Fruit fly (Drosophila melanogaster) whole organism, embryonic: ENCODE data around the gene Swip-1.

ENCODE experiments used
- Atf6 ChIP-seq: fragments of 200-800 bp; sonication (Bioruptor generic); IDR thresholded peaks from 2 replicates; pipeline ENCODE4 v1.3.6; 2022; ENCODE audit warnings: missing biosample characterization, missing genetic modification characterization
- B-H1 ChIP-seq: fragments of 200-800 bp; sonication (Bioruptor generic); IDR thresholded peaks from 3 replicates; pipeline ENCODE4 v1.3.6; 2022; ENCODE audit warnings: missing biosample characterization, missing genetic modification characterization
- C15 ChIP-seq: fragments of 200-800 bp; sonication (Bioruptor generic); IDR thresholded peaks from 3 replicates; pipeline ENCODE4 v1.3.6; 2022; ENCODE audit warnings: missing biosample characterization, missing genetic modification characterization
- CG10959 ChIP-seq: fragments of 200-800 bp; sonication (Bioruptor generic); IDR thresholded peaks from 2 replicates; pipeline ENCODE4 v1.3.6; 2022; ENCODE audit warnings: missing biosample characterization, missing genetic modification characterization
- CG11696 ChIP-seq: fragments of 200-800 bp; sonication (Bioruptor generic); IDR thresholded peaks from 2 replicates; pipeline ENCODE4 v1.3.6; 2022; ENCODE audit warnings: missing biosample characterization, missing genetic modification characterization
- CG12219 ChIP-seq: fragments of 200-800 bp; sonication (Bioruptor generic); optimal IDR thresholded peaks from 3 replicates; lab custom pipeline; 2018; ENCODE audit warnings: missing biosample characterization, mild to moderate bottlenecking, missing genetic modification characterization
- CG12942 ChIP-seq: fragments of 200-800 bp; sonication (Bioruptor generic); optimal IDR thresholded peaks from 3 replicates; lab custom pipeline; 2016; ENCODE audit warnings: missing biosample characterization, missing genetic modification characterization
- CG13287 ChIP-seq: fragments of 200-800 bp; sonication (Bioruptor generic); IDR thresholded peaks from 2 replicates; pipeline ENCODE4 v1.3.6; 2022; ENCODE audit warnings: missing biosample characterization, missing genetic modification characterization; ENCODE audit not compliant: partially characterized antibody
- CG14050 ChIP-seq: fragments of 200-800 bp; sonication (Bioruptor generic); IDR thresholded peaks from 3 replicates; pipeline ENCODE4 v1.3.6; 2022; ENCODE audit warnings: missing biosample characterization, missing genetic modification characterization
- CG2116 ChIP-seq: fragments of 200-800 bp; sonication (Bioruptor generic); optimal IDR thresholded peaks from 3 replicates; lab custom pipeline; 2018; ENCODE audit warnings: missing biosample characterization, mild to moderate bottlenecking, missing genetic modification characterization
- CG2120 ChIP-seq: fragments of 200-800 bp; sonication (Bioruptor generic); optimal IDR thresholded peaks from 3 replicates; lab custom pipeline; 2016; ENCODE audit warnings: missing biosample characterization, missing genetic modification characterization
- CG2129 ChIP-seq: fragments of 200-800 bp; sonication (Bioruptor generic); IDR thresholded peaks from 2 replicates; pipeline ENCODE4 v1.3.6; 2022; ENCODE audit warnings: missing biosample characterization, missing genetic modification characterization; ENCODE audit not compliant: partially characterized antibody
- CG31388 ChIP-seq: fragments of 200-800 bp; sonication (Bioruptor generic); optimal IDR thresholded peaks from 2 replicates; lab custom pipeline; 2016; ENCODE audit warnings: missing biosample characterization, missing genetic modification characterization
- CG3281 ChIP-seq: fragments of 200-800 bp; sonication (Bioruptor generic); optimal IDR thresholded peaks from 3 replicates; lab custom pipeline; 2017; ENCODE audit warnings: missing biosample characterization, mild to moderate bottlenecking, missing genetic modification characterization
- CG4360 ChIP-seq: fragments of 200-800 bp; sonication (Bioruptor generic); IDR thresholded peaks from 2 replicates; pipeline ENCODE4 v1.3.6; 2022; ENCODE audit warnings: missing biosample characterization, missing genetic modification characterization
- CG6175 ChIP-seq: fragments of 200-800 bp; sonication (Bioruptor generic); IDR thresholded peaks from 3 replicates; pipeline ENCODE4 v1.3.6; 2022; ENCODE audit warnings: missing biosample characterization, missing genetic modification characterization
- CG6654 ChIP-seq: fragments of 200-800 bp; sonication (Bioruptor generic); optimal IDR thresholded peaks from 2 replicates; lab custom pipeline; 2017; ENCODE audit warnings: missing biosample characterization, mild to moderate bottlenecking, missing genetic modification characterization
- CG6683 ChIP-seq: fragments of 200-800 bp; sonication (Bioruptor generic); optimal IDR thresholded peaks from 2 replicates; lab custom pipeline; 2017; ENCODE audit warnings: missing biosample characterization, mild to moderate bottlenecking, missing genetic modification characterization, missing genetic modification reagents
- CG7556 ChIP-seq: fragments of 200-800 bp; sonication (Bioruptor generic); optimal IDR thresholded peaks from 2 replicates; lab custom pipeline; 2017; ENCODE audit warnings: missing biosample characterization, mild to moderate bottlenecking, missing genetic modification characterization
- CG8290 ChIP-seq, 3 experiments: fragments of 200-800 bp; sonication (Bioruptor generic); optimal IDR thresholded peaks; 2 replicates each; lab custom pipeline; 2016 to 2019; ENCODE audit warnings: missing biosample characterization in 3 of 3, missing genetic modification characterization in 3 of 3, mild to moderate bottlenecking in 2 of 3, moderate library complexity in 1 of 3
- CG8924 ChIP-seq: fragments of 200-800 bp; optimal IDR thresholded peaks from 3 replicates; lab custom pipeline; 2019; ENCODE audit warnings: missing biosample characterization, mild to moderate bottlenecking, missing genetic modification characterization, moderate library complexity
- CG9215 ChIP-seq: fragments of 200-800 bp; sonication (Bioruptor generic); IDR thresholded peaks from 2 replicates; pipeline ENCODE4 v1.3.6; 2022; ENCODE audit warnings: missing biosample characterization, missing genetic modification characterization
- Dek ChIP-seq: fragments of 200-800 bp; sonication (Bioruptor generic); optimal IDR thresholded peaks from 3 replicates; lab custom pipeline; 2019; ENCODE audit warnings: missing biosample characterization, mild to moderate bottlenecking, missing genetic modification characterization, moderate library complexity
- Elba2 ChIP-seq: fragments of 200-800 bp; sonication (Bioruptor generic); optimal IDR thresholded peaks from 3 replicates; lab custom pipeline; 2016; ENCODE audit warnings: missing biosample characterization, missing genetic modification characterization
- HHEX ChIP-seq: fragments of 200-800 bp; sonication (Bioruptor generic); optimal IDR thresholded peaks from 3 replicates; lab custom pipeline; 2017; ENCODE audit warnings: missing biosample characterization, mild to moderate bottlenecking, missing genetic modification characterization, missing genetic modification reagents
- Hmx ChIP-seq: fragments of 200-800 bp; sonication (Bioruptor generic); optimal IDR thresholded peaks from 2 replicates; lab custom pipeline; 2016; ENCODE audit warnings: missing biosample characterization, missing genetic modification characterization
- Hr39 ChIP-seq: fragments of >200 bp; optimal IDR thresholded peaks from 2 replicates; lab custom pipeline; 2017
- Hr51 ChIP-seq, 2 experiments: fragments of 200-800 bp; sonication (Bioruptor generic); optimal IDR thresholded peaks; 2 replicates in 1 of 2; 3 replicates in 1 of 2; lab custom pipeline; 2016 to 2018; ENCODE audit warnings: missing biosample characterization in 2 of 2, missing genetic modification characterization in 2 of 2, mild to moderate bottlenecking in 1 of 2, moderate library complexity in 1 of 2
- Mad ChIP-seq: fragments of 200-800 bp; sonication (Bioruptor generic); optimal IDR thresholded peaks from 2 replicates; lab custom pipeline; 2016; ENCODE audit warnings: missing biosample characterization, missing genetic modification characterization
- Nf-YC ChIP-seq: fragments of 200-800 bp; optimal IDR thresholded peaks from 3 replicates; lab custom pipeline; 2019; ENCODE audit warnings: missing biosample characterization, mild to moderate bottlenecking, missing genetic modification characterization, moderate library complexity
- Side ChIP-seq: fragments of 200-800 bp; sonication (Bioruptor generic); optimal IDR thresholded peaks from 2 replicates; lab custom pipeline; 2016; ENCODE audit warnings: missing biosample characterization, missing genetic modification characterization
- Sin3A ChIP-seq: fragments of >200 bp; optimal IDR thresholded peaks from 2 replicates; lab custom pipeline; 2018
- Tbp ChIP-seq: fragments of >200 bp; optimal IDR thresholded peaks from 2 replicates; lab custom pipeline; 2018; ENCODE audit warnings: missing biosample characterization, missing genetic modification characterization
- Xrp1 ChIP-seq: fragments of 200-800 bp; sonication (Bioruptor generic); IDR thresholded peaks from 2 replicates; pipeline ENCODE4 v1.3.6; 2022; ENCODE audit warnings: missing biosample characterization, missing genetic modification characterization
- bcd ChIP-seq: fragments of 200-800 bp; sonication (Bioruptor generic); optimal IDR thresholded peaks from 2 replicates; lab custom pipeline; 2017; ENCODE audit warnings: missing biosample characterization, mild to moderate bottlenecking, missing genetic modification characterization
- cg ChIP-seq: fragments of 200-800 bp; sonication (Bioruptor generic); optimal IDR thresholded peaks from 3 replicates; lab custom pipeline; 2019; ENCODE audit warnings: missing biosample characterization, mild to moderate bottlenecking, missing genetic modification characterization, moderate library complexity
- chn ChIP-seq: fragments of 200-800 bp; sonication (Bioruptor generic); optimal IDR thresholded peaks from 2 replicates; lab custom pipeline; 2016; ENCODE audit warnings: missing biosample characterization, missing genetic modification characterization
- crol ChIP-seq: fragments of 200-800 bp; sonication (Bioruptor generic); IDR thresholded peaks from 2 replicates; pipeline ENCODE4 v1.3.6; 2022; ENCODE audit warnings: missing biosample characterization, missing genetic modification characterization
- eyg ChIP-seq: fragments of 200-800 bp; sonication (Bioruptor generic); optimal IDR thresholded peaks from 3 replicates; lab custom pipeline; 2016; ENCODE audit warnings: missing biosample characterization, missing genetic modification characterization
- lilli ChIP-seq: fragments of 200-800 bp; sonication (Bioruptor generic); optimal IDR thresholded peaks from 3 replicates; lab custom pipeline; 2016; ENCODE audit warnings: missing biosample characterization, missing genetic modification characterization
- mirr ChIP-seq: fragments of 200-800 bp; sonication (Bioruptor generic); optimal IDR thresholded peaks from 3 replicates; lab custom pipeline; 2018; ENCODE audit warnings: missing biosample characterization, mild to moderate bottlenecking, missing genetic modification characterization
- pan ChIP-seq, 4 experiments: fragments of >200 bp in 3 of 4; fragments of 200-800 bp in 1 of 4; sonication (Bioruptor generic) in 1 of 4; optimal IDR thresholded peaks in 3 of 4; IDR thresholded peaks in 1 of 4; 2 replicates each; pipeline versions ENCODE4 v1.3.6 to Lab custom; 2017 to 2022; ENCODE audit warnings: missing biosample characterization in 2 of 4, missing genetic modification characterization in 2 of 4, mixed read lengths in 1 of 4
- ranshi ChIP-seq: fragments of 200-800 bp; sonication (Bioruptor generic); IDR thresholded peaks from 2 replicates; pipeline ENCODE4 v1.3.6; 2022; ENCODE audit warnings: missing biosample characterization, missing genetic modification characterization
- rib ChIP-seq: fragments of 200-800 bp; sonication (Bioruptor generic); IDR thresholded peaks from 2 replicates; pipeline ENCODE4 v1.3.6; 2022; ENCODE audit warnings: missing biosample characterization, missing genetic modification characterization
- scrt ChIP-seq: fragments of 200-800 bp; sonication (Bioruptor generic); optimal IDR thresholded peaks from 2 replicates; lab custom pipeline; 2018; ENCODE audit warnings: missing biosample characterization, mild to moderate bottlenecking, missing genetic modification characterization, moderate library complexity
- stc ChIP-seq: fragments of 200-800 bp; sonication (Bioruptor generic); IDR thresholded peaks from 2 replicates; pipeline ENCODE4 v1.3.6; 2022; ENCODE audit warnings: missing biosample characterization, missing genetic modification characterization
- stwl ChIP-seq: fragments of 200-800 bp; sonication (Bioruptor generic); optimal IDR thresholded peaks from 3 replicates; lab custom pipeline; 2018; ENCODE audit warnings: missing biosample characterization, mild to moderate bottlenecking, missing genetic modification characterization, moderate library complexity
- usp ChIP-seq: fragments of >200 bp; optimal IDR thresholded peaks from 2 replicates; lab custom pipeline; 2017; ENCODE audit warnings: missing biosample characterization, missing genetic modification characterization
- wdn ChIP-seq: fragments of 200-800 bp; sonication (Bioruptor generic); IDR thresholded peaks from 2 replicates; pipeline ENCODE4 v1.3.6; 2022; ENCODE audit warnings: missing biosample characterization, missing genetic modification characterization

Swip-1 gene

DNA sequence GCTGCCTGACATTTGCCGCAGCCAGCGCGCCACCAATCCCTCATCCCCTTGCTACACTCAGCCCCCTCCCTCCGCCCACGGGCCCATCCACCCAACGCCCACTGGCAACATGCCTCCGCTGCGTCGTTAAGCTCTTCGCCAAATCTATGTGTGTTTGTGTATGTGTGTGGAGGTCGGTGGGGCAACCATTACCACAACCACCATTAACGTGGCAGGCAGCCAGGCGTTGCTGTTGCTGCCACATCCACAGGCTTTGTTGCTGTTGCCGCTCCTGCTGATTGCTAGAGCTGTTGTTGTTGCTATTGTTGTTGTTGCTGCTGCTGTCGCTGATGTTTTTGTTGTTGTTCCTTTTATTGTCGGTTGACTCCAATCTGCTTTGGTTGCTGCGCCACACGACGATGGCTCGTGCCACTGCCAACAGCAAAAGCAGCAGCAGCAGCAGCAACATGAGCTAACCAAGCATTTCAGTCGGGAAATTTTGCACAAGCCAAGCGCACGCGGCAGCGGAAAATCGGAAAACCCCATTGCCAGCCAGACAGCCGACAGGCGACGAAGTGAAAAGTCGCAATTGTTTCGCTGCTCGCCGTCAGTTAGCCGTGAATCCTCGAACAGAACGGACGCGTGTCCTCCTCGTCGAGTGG lies 40.3 kb upstream of the Swip-1 start, which contains the start of gene Sidpn (continued):
- TF ChIP-seq CG8290 (GFP tag; optimal IDR thresholded peaks at IDR 0.05; lab: Kevin White, UChicago) (no peak), CG8290 (tag; optimal IDR thresholded peaks at IDR 0.05; lab: Kevin White, UChicago) (no peak), CG31388 (GFP tag; lab: Kevin White, UChicago) (no peak), CG2116 (GFP tag; lab: Kevin White, UChicago) (no peak), Hmx (GFP tag; lab: Kevin White, UChicago) (no peak), Side (GFP tag; lab: Kevin White, UChicago) (no peak), cg (GFP tag; lab: Kevin White, UChicago) (peak; percentile 3), ranshi (0 out of 2 replicates have a peak, but pooled peaks have one; percentile 16), Hr39 (lab: Kevin White, UChicago) (no peak), CG14050 (GFP tag; lab: Robert Waterston, UW) (no peak), Mad (GFP tag; lab: Kevin White, UChicago) (no peak), CG12942 (GFP tag; lab: Kevin White, UChicago) (no peak), CG10959 (no peak), rib (GFP tag; lab: Robert Waterston, UW) (no peak), CG13287 (peak; percentile 9; the same call in 1 of the 2 replicates), scrt (GFP tag; lab: Kevin White, UChicago) (peak; percentile 40), stc (no peak), CG6175 (GFP tag; lab: Robert Waterston, UW) (0 out of 3 replicates have a peak, but pooled peaks have one; percentile 12), CG9215 (GFP tag; lab: Robert Waterston, UW) (no peak), wdn (GFP tag; lab: Robert Waterston, UW) (no peak), pan (optimal IDR thresholded peaks at IDR 0.05; lab: Kevin White, UChicago) (no peak), pan (GFP tag; optimal IDR thresholded peaks at IDR 0.05 in 1 of 2, IDR thresholded peaks at IDR 0.05 in 1 of 2) (no peak), mirr (GFP tag; lab: Kevin White, UChicago) (peak; percentile 47), CG2129 (GFP tag; lab: Robert Waterston, UW) (no peak), Hr51 (GFP tag; optimal IDR thresholded peaks at IDR 0.05; lab: Kevin White, UChicago) (peak in 1 of 2 experiments; percentile 52), C15 (GFP tag; lab: Robert Waterston, UW) (no peak), chn (GFP tag; lab: Kevin White, UChicago) (no peak), CG7556 (GFP tag; lab: Kevin White, UChicago) (no peak), CG4360 (GFP tag; lab: Robert Waterston, UW) (peak; percentile 48; the same call in 1 of the 2 replicates), crol (GFP tag; lab: Robert Waterston, UW) (peak; percentile 63), usp (GFP tag; lab: Kevin White, UChicago) (no peak), bcd (GFP tag; lab: Kevin White, UChicago) (no peak), HHEX (GFP tag; lab: Kevin White, UChicago) (no peak)

- no peak for TF ChIP-seq B-H1 (GFP tag; lab: Robert Waterston, UW)
- peak; percentile 73 for TF ChIP-seq CG2120 (GFP tag; lab: Kevin White, UChicago)
- TF ChIP-seq CG2129 (GFP tag; lab: Robert Waterston, UW) = no peak
- no peak for TF ChIP-seq stwl
- no peak for TF ChIP-seq Atf6
- TF ChIP-seq Tbp (GFP tag; lab: Kevin White, UChicago) = no peak
- TF ChIP-seq eyg (GFP tag; lab: Kevin White, UChicago) = peak; percentile 11
- TF ChIP-seq lilli (GFP tag; lab: Kevin White, UChicago) = peak; percentile 54
- peak; percentile 58 for TF ChIP-seq Dek (tag; lab: Kevin White, UChicago)
- peak; percentile 23; the same call in 1 of the 2 replicates for TF ChIP-seq CG11696
- peak; percentile 65 for TF ChIP-seq CG6683 (GFP tag; lab: Kevin White, UChicago)
- peak; percentile 56 for TF ChIP-seq CG12219 (GFP tag; lab: Kevin White, UChicago)
- TF ChIP-seq CG3281 (GFP tag; lab: Kevin White, UChicago) = peak; percentile 75
- TF ChIP-seq Xrp1 = peak; percentile 42; the same call in 1 of the 2 replicates
- peak; percentile 72 for TF ChIP-seq CG8924
- no peak for TF ChIP-seq CG6654 (GFP tag; lab: Kevin White, UChicago)
- TF ChIP-seq Nf-YC (tag; lab: Kevin White, UChicago) = peak; percentile 51
- TF ChIP-seq Elba2 (GFP tag; lab: Kevin White, UChicago) = no peak
- TF ChIP-seq Sin3A (lab: Kevin White, UChicago) = no peak
Observed at dm6 chr2L:19026491-19027197, 39.6 kb upstream of the Swip-1 start.
